Fruit fly (Drosophila melanogaster): ENCODE data around the gene CG6813.
A peak's percentile ranks its signal among the peaks of the same experiment; 100 is the strongest.

CG6813 gene

dm6 chr3R:11613252-11614036 is 13.0 kb downstream of the CG6813 start (continued):
- no peak for TF ChIP-seq cwo (GFP tag; optimal IDR thresholded peaks at IDR 0.05)
- TF ChIP-seq Pdp1 (GFP tag; optimal IDR thresholded peaks at IDR 0.05), result peak; percentile 6 to 70
- peak; percentile 3 for TF ChIP-seq her (GFP tag; optimal IDR thresholded peaks at IDR 0.05)
- no peak for TF ChIP-seq salm (tag; optimal IDR thresholded peaks at IDR 0.05)
- peak; percentile 87 for TF ChIP-seq Dip2 (GFP tag; IDR thresholded peaks at IDR 0.05)
- peak; percentile 86; the same call in 2 of the 3 replicates for TF ChIP-seq CG2199 (GFP tag; IDR thresholded peaks at IDR 0.05)
- TF ChIP-seq CG32767 (GFP tag; IDR thresholded peaks at IDR 0.05), result no peak
- TF ChIP-seq Side (GFP tag; optimal IDR thresholded peaks at IDR 0.05), result peak; percentile 14
- TF ChIP-seq CG12942 (GFP tag; optimal IDR thresholded peaks at IDR 0.05), result peak; percentile 62
- TF ChIP-seq gce (GFP tag; IDR thresholded peaks at IDR 0.05), result no peak
- no peak for TF ChIP-seq Dfd (GFP tag; optimal IDR thresholded peaks at IDR 0.05)
- TF ChIP-seq hth (optimal IDR thresholded peaks at IDR 0.05), result no peak
- peak; percentile 79 for TF ChIP-seq zen (tag; optimal IDR thresholded peaks at IDR 0.05)
- TF ChIP-seq BEAF-32 (GFP tag; optimal IDR thresholded peaks at IDR 0.05), result peak; percentile 16
- TF ChIP-seq nmo (GFP tag; optimal IDR thresholded peaks at IDR 0.05), result peak; percentile 66

DNA sequence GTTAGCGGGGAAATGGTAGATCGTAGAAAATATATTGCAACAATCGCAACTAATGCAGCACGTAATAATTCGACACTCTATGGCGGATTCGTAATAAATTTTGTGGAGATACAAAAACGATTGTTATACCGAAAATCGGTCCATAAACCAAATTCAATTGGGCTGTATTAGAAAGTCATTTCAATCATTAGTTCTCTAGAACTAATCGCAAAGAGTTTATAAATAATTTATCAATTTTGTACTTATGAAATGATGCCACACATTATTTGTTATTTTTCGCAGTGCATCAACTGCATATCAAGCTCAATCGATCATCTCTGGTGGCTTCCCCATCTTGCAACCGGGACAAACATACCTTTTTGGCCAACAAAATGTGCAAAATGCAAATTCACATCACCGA is 14.0 kb downstream of the CG6813 start:
- TF ChIP-seq CG9727 (GFP tag; optimal IDR thresholded peaks at IDR 0.05) (no peak), rib (GFP tag; IDR thresholded peaks at IDR 0.05) (no peak), Oaz (GFP tag; IDR thresholded peaks at IDR 0.05) (no peak), Hsf (GFP tag; optimal IDR thresholded peaks at IDR 0.05) (no peak), sens-2 (GFP tag; IDR thresholded peaks at IDR 0.05) (no peak), Elba2 (GFP tag; optimal IDR thresholded peaks at IDR 0.05) (no peak), CG14965 (GFP tag; optimal IDR thresholded peaks at IDR 0.05; ENCODE audit: borderline replicate concordance) (no peak), Fer2 (tag; optimal IDR thresholded peaks at IDR 0.05) (no peak), ranshi (GFP tag; IDR thresholded peaks at IDR 0.05) (no peak), pnt (GFP tag; optimal IDR thresholded peaks at IDR 0.05) (no peak), CG18011 (GFP tag; optimal IDR thresholded peaks at IDR 0.05) (no peak), Dip3 (GFP tag; optimal IDR thresholded peaks at IDR 0.05) (no peak), sc (optimal IDR thresholded peaks at IDR 0.05) (no peak), sc (GFP tag; optimal IDR thresholded peaks at IDR 0.05) (no peak)

dm6 chr3R:11606679-11607078 is 19.8 kb downstream of the CG6813 start:
- TF ChIP-seq NC2α (GFP tag; optimal IDR thresholded peaks at IDR 0.05) (no peak), bbx (GFP tag; IDR thresholded peaks at IDR 0.05; ENCODE audit: partially characterized antibody) (no peak), CG5953 (GFP tag; IDR thresholded peaks at IDR 0.05) (no peak), Drgx (GFP tag; IDR thresholded peaks at IDR 0.05) (no peak), gem (tag; optimal IDR thresholded peaks at IDR 0.05) (peak; percentile 24), grau (tag; optimal IDR thresholded peaks at IDR 0.05) (peak; percentile 73), Ssrp (tag; optimal IDR thresholded peaks at IDR 0.05) (peak; percentile 11), CG30403 (GFP tag; optimal IDR thresholded peaks at IDR 0.05) (no peak), jigr1 (GFP tag; IDR thresholded peaks at IDR 0.05) (no peak), kni (GFP tag; optimal IDR thresholded peaks at IDR 0.05) (no peak), dm (GFP tag; optimal IDR thresholded peaks at IDR 0.05) (no peak), CG13894 (tag; optimal IDR thresholded peaks at IDR 0.05) (no peak), Nf-YC (tag; optimal IDR thresholded peaks at IDR 0.05) (no peak), bsh (GFP tag; optimal IDR thresholded peaks at IDR 0.05) (peak in 1 of 2 experiments; percentile 20), Dad (GFP tag; optimal IDR thresholded peaks at IDR 0.05) (no peak), CG15479 (GFP tag; optimal IDR thresholded peaks at IDR 0.05) (no peak), CG6254 (GFP tag; optimal IDR thresholded peaks at IDR 0.05) (no peak), CG3065 (GFP tag; optimal IDR thresholded peaks at IDR 0.05) (no peak), Trl (optimal IDR thresholded peaks at IDR 0.05) (peak in 1 of 2 experiments; percentile 8), Trl (GFP tag; optimal IDR thresholded peaks at IDR 0.05) (no peak), CG2712 (tag; optimal IDR thresholded peaks at IDR 0.05) (peak; percentile 26)

Data from whole organism, embryonic.